Worm (Caenorhabditis elegans): ENCODE results near the gene letm-1.

Gene letm-1

DNA sequence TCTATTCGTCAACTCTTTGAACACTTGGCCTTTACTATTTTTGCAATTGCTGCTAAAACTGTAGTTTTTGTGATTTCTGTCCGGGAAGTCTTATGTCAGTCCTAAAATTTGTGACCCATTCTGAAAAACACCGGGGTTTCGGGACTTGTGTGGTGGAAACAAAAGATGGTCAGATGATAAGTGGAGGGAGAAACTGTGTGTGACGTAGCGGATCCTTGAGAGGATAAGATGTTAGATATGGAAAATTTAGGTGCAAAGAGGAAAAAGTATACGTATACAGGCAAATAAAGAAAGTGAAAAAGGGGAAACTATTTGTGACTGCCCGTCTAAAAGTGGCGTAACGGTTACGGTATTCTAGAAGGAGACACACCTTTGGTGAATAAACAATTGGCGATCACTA, 24.6 kb upstream of the letm-1 start:
- TF ChIP-seq lim-6 (tag; optimal IDR thresholded peaks at IDR 0.05) = no peak
- TF ChIP-seq unc-3 (GFP tag; conservative IDR thresholded peaks at IDR 0.05) = no peak
- TF ChIP-seq unc-3 (tag; optimal IDR thresholded peaks at IDR 0.05) = no peak
- TF ChIP-seq sox-4 (tag; optimal IDR thresholded peaks at IDR 0.05) = no peak
- TF ChIP-seq pha-2 (tag; optimal IDR thresholded peaks at IDR 0.05) = no peak
- no peak for TF ChIP-seq nfya-1 (tag; optimal IDR thresholded peaks at IDR 0.05)
- TF ChIP-seq ceh-6 (GFP tag; optimal IDR thresholded peaks at IDR 0.05) = no peak

DNA sequence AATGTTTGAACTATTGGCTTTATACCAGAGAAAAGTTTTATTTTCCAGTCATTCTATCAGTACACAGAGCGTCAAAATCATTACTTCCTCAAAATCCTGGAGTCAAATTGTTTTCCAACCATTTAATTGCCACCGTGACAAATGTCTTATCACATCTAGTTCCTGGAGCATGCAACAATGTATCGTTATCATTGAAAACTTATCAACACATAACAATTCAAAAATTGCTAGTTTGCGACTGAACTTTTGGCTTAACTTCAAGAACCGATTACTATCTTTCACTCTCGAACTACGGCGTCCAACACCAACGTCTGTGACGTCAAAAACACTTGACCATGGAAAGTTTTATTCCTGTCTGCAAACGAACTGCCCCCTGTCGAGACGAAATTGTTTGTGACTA, 23.0 kb upstream of the letm-1 start:
- TF ChIP-seq pha-2 (tag; optimal IDR thresholded peaks at IDR 0.05) = no peak
- peak; percentile 75 for TF ChIP-seq elt-2 (tag; optimal IDR thresholded peaks at IDR 0.05)

DNA sequence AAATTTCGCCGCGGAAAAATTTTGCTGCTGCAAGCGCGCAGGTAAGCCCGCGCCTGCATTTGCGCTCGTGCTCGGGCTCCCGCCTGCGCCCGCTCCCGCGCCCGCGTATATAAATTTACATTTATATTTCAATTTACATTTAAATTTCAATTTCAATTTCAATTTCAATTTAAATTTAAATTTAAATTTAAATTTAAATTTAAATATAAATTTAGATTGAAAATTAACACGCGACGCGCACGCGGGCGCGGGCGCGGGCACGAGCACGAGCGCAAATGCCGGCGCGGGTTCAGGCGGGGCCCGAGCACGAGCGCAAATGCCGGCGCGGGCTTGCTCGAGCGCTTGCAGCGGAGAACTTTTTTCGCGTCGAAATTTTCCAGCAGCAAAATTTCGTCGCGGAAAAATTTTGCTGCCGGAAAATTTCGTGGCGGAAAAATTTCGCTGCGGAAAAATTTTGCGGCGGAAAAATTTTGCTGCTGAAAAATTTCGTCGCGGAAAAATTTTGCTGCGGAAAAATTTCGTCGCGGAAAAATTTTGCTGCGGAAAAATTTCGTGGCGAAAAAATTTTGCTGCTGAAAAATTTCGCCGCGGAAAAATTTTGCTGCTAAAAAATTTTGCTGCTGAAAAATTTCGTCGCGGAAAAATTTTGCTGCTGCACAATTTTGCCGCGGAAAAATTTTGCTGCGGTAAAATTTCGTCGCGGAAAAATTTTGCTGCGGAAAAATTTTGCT, 15.0 kb upstream of the letm-1 start:
- no peak for TF ChIP-seq ama-1 (optimal IDR thresholded peaks at IDR 0.05)
- no peak for TF ChIP-seq pha-4 (tag; optimal IDR thresholded peaks at IDR 0.05)
- TF ChIP-seq pqm-1 (tag; optimal IDR thresholded peaks at IDR 0.05) = no peak
- no peak for TF ChIP-seq pros-1 (tag; optimal IDR thresholded peaks at IDR 0.05)
- no peak for TF ChIP-seq K09A11.1 (tag; optimal IDR thresholded peaks at IDR 0.05; ENCODE audit: insufficient read depth)
- no peak for TF ChIP-seq hlh-15 (tag; optimal IDR thresholded peaks at IDR 0.05)
- no peak for TF ChIP-seq ceh-30 (tag; optimal IDR thresholded peaks at IDR 0.05)
- no peak for TF ChIP-seq ceh-2 (tag; optimal IDR thresholded peaks at IDR 0.05)
- no peak for TF ChIP-seq fkh-6 (tag; optimal IDR thresholded peaks at IDR 0.05)
- no peak for TF ChIP-seq unc-55 (GFP tag; optimal IDR thresholded peaks at IDR 0.05)
- no peak for TF ChIP-seq sdc-2 (tag; optimal IDR thresholded peaks at IDR 0.05)
- no peak for TF ChIP-seq nfya-1 (tag; optimal IDR thresholded peaks at IDR 0.05)
- no peak for TF ChIP-seq nhr-11 (tag; optimal IDR thresholded peaks at IDR 0.05)
- TF ChIP-seq pha-2 (tag; optimal IDR thresholded peaks at IDR 0.05) = peak; percentile 31
- TF ChIP-seq ceh-18 (tag; optimal IDR thresholded peaks at IDR 0.05) = no peak
- peak; percentile 40 for TF ChIP-seq sox-4 (tag; optimal IDR thresholded peaks at IDR 0.05)
- TF ChIP-seq lin-11 (tag; optimal IDR thresholded peaks at IDR 0.05) = no peak
- no peak for TF ChIP-seq ceh-34 (tag; optimal IDR thresholded peaks at IDR 0.05)
- TF ChIP-seq K02D7.2 (tag; optimal IDR thresholded peaks at IDR 0.05) = peak; percentile 68
- no peak for TF ChIP-seq ets-4 (tag; optimal IDR thresholded peaks at IDR 0.05)
- no peak for TF ChIP-seq ceh-31 (tag; optimal IDR thresholded peaks at IDR 0.05)
- no peak for TF ChIP-seq nhr-232 (tag; optimal IDR thresholded peaks at IDR 0.05)
- peak; percentile 1 for TF ChIP-seq ceh-48 (tag; optimal IDR thresholded peaks at IDR 0.05)
- TF ChIP-seq tbx-2 (tag; optimal IDR thresholded peaks at IDR 0.05) = no peak
- TF ChIP-seq ceh-19 (GFP tag; optimal IDR thresholded peaks at IDR 0.05) = no peak
- TF ChIP-seq npax-4 (tag; optimal IDR thresholded peaks at IDR 0.05) = no peak
- TF ChIP-seq unc-3 (GFP tag; conservative IDR thresholded peaks at IDR 0.05) = no peak
- no peak for TF ChIP-seq unc-3 (tag; optimal IDR thresholded peaks at IDR 0.05)
- 0 out of 2 replicates have a peak, but pooled peaks have one; percentile 30 for TF ChIP-seq ceh-45 (GFP tag; IDR thresholded peaks at IDR 0.05)
- no peak for TF ChIP-seq ceh-6 (GFP tag; optimal IDR thresholded peaks at IDR 0.05)
- TF ChIP-seq lim-6 (tag; optimal IDR thresholded peaks at IDR 0.05) = no peak
- TF ChIP-seq zip-5 (tag; optimal IDR thresholded peaks at IDR 0.05) = no peak
- TF ChIP-seq tbx-7 (tag; optimal IDR thresholded peaks at IDR 0.05) = no peak
- TF ChIP-seq hlh-30 (tag; optimal IDR thresholded peaks at IDR 0.05; ENCODE audit: insufficient read depth) = no peak
- TF ChIP-seq pag-3 (tag; optimal IDR thresholded peaks at IDR 0.05; ENCODE audit: borderline replicate concordance) = no peak
- TF ChIP-seq ceh-22 (tag; optimal IDR thresholded peaks at IDR 0.05) = no peak
- peak; percentile 60 for TF ChIP-seq gmeb-2 (tag; optimal IDR thresholded peaks at IDR 0.05)
- TF ChIP-seq pat-9 (tag; optimal IDR thresholded peaks at IDR 0.05) = no peak
- TF ChIP-seq fkh-10 (GFP tag; optimal IDR thresholded peaks at IDR 0.05) = no peak
- no peak for TF ChIP-seq ref-2 (tag; optimal IDR thresholded peaks at IDR 0.05)
- no peak for TF ChIP-seq elt-4 (tag; optimal IDR thresholded peaks at IDR 0.05)
- TF ChIP-seq ahr-1 (tag; optimal IDR thresholded peaks at IDR 0.05) = no peak
- no peak for TF ChIP-seq C38D4.7 (GFP tag; optimal IDR thresholded peaks at IDR 0.05)
- no peak for TF ChIP-seq mec-3 (tag; optimal IDR thresholded peaks at IDR 0.05; ENCODE audit: borderline replicate concordance)
- no peak for TF ChIP-seq dmd-4 (tag; optimal IDR thresholded peaks at IDR 0.05; ENCODE audit: borderline replicate concordance)
- no peak for TF ChIP-seq ztf-16 (tag; optimal IDR thresholded peaks at IDR 0.05)

All from whole organism, late embryonic.